Fruit fly (Drosophila melanogaster) whole organism, embryonic: ENCODE data around the gene CG33721.
A peak's percentile ranks its signal among the peaks of the same experiment; 100 is the strongest.

Source experiments
- ATbp ChIP-seq: fragments of 200-800 bp; sonication (Bioruptor generic); optimal IDR thresholded peaks from 2 replicates; lab custom pipeline; 2017; ENCODE audit warnings: missing biosample characterization, mild to moderate bottlenecking, missing genetic modification characterization, missing genetic modification reagents
- CG10147 ChIP-seq: fragments of 200-800 bp; sonication (Bioruptor generic); optimal IDR thresholded peaks from 2 replicates; lab custom pipeline; 2019; ENCODE audit warnings: missing biosample characterization, mild to moderate bottlenecking, missing genetic modification characterization, moderate library complexity
- CG1024 ChIP-seq: fragments of 200-800 bp; sonication (Bioruptor generic); IDR thresholded peaks from 2 replicates; pipeline ENCODE4 v1.3.6; 2022; ENCODE audit warnings: missing biosample characterization, missing genetic modification characterization
- CG11560 ChIP-seq: fragments of 200-800 bp; sonication (Bioruptor generic); IDR thresholded peaks from 3 replicates; pipeline ENCODE4 v1.3.6; 2022; ENCODE audit warnings: missing biosample characterization, missing genetic modification characterization
- CG17328 ChIP-seq: fragments of 200-800 bp; sonication (Bioruptor generic); IDR thresholded peaks from 2 replicates; pipeline ENCODE4 v1.3.6; 2022; ENCODE audit warnings: missing biosample characterization, missing genetic modification characterization
- CG18262 ChIP-seq: fragments of 200-800 bp; optimal IDR thresholded peaks from 3 replicates; lab custom pipeline; 2019; ENCODE audit warnings: missing biosample characterization, mild to moderate bottlenecking, missing genetic modification characterization, moderate library complexity
- CG2116 ChIP-seq: fragments of 200-800 bp; sonication (Bioruptor generic); optimal IDR thresholded peaks from 3 replicates; lab custom pipeline; 2018; ENCODE audit warnings: missing biosample characterization, mild to moderate bottlenecking, missing genetic modification characterization
- CG30020 ChIP-seq: fragments of 200-800 bp; optimal IDR thresholded peaks from 2 replicates; lab custom pipeline; 2019; ENCODE audit warnings: missing biosample characterization, mild to moderate bottlenecking, missing genetic modification characterization, moderate library complexity
- CG4424 ChIP-seq: fragments of 200-800 bp; sonication (Bioruptor generic); optimal IDR thresholded peaks from 3 replicates; lab custom pipeline; 2016; ENCODE audit warnings: missing biosample characterization, missing genetic modification characterization
- CG6254 ChIP-seq: fragments of 200-800 bp; sonication (Bioruptor generic); optimal IDR thresholded peaks from 3 replicates; lab custom pipeline; 2017; ENCODE audit warnings: mild to moderate bottlenecking, missing biosample characterization, missing genetic modification reagents, missing genetic modification characterization
- CG6654 ChIP-seq: fragments of 200-800 bp; sonication (Bioruptor generic); optimal IDR thresholded peaks from 2 replicates; lab custom pipeline; 2017; ENCODE audit warnings: missing biosample characterization, mild to moderate bottlenecking, missing genetic modification characterization
- CG7987 ChIP-seq: fragments of 200-800 bp; sonication (Bioruptor generic); optimal IDR thresholded peaks from 2 replicates; lab custom pipeline; 2018; ENCODE audit warnings: missing biosample characterization, mild to moderate bottlenecking, missing genetic modification characterization, moderate library complexity
- CG8478 ChIP-seq: fragments of >200 bp; optimal IDR thresholded peaks from 2 replicates; lab custom pipeline; 2018
- Camta ChIP-seq: fragments of 200-800 bp; sonication (Bioruptor generic); optimal IDR thresholded peaks from 2 replicates; lab custom pipeline; 2016; ENCODE audit warnings: missing biosample characterization, missing genetic modification characterization
- CoRest ChIP-seq: fragments of 200-800 bp; sonication (Bioruptor generic); optimal IDR thresholded peaks from 3 replicates; lab custom pipeline; 2018; ENCODE audit warnings: missing biosample characterization, mild to moderate bottlenecking, missing genetic modification characterization, moderate library complexity
- E2f2 ChIP-seq: fragments of 200-800 bp; sonication (Bioruptor generic); IDR thresholded peaks from 2 replicates; pipeline ENCODE4 v1.3.6; 2022; ENCODE audit warnings: missing biosample characterization, missing genetic modification characterization
- Ets65A ChIP-seq: fragments of 200-800 bp; sonication (Bioruptor generic); peaks from one replicate; lab custom pipeline; 2016; ENCODE audit warnings: missing biosample characterization, missing genetic modification characterization
- HHEX ChIP-seq: fragments of 200-800 bp; sonication (Bioruptor generic); optimal IDR thresholded peaks from 3 replicates; lab custom pipeline; 2017; ENCODE audit warnings: missing biosample characterization, mild to moderate bottlenecking, missing genetic modification characterization, missing genetic modification reagents
- MBD-R2 ChIP-seq: fragments of 200-800 bp; sonication (Bioruptor generic); IDR thresholded peaks from 2 replicates; pipeline ENCODE4 v1.3.6; 2022; ENCODE audit warnings: missing biosample characterization, missing genetic modification characterization
- Neu2 ChIP-seq: fragments of 200-800 bp; sonication (Bioruptor generic); optimal IDR thresholded peaks from 3 replicates; lab custom pipeline; 2016; ENCODE audit warnings: missing biosample characterization, missing genetic modification characterization, borderline replicate concordance
- Pdp1 ChIP-seq, 2 experiments: fragments of 200-800 bp; sonication (Bioruptor generic); optimal IDR thresholded peaks; 3 replicates each; lab custom pipeline; 2016; ENCODE audit warnings: missing biosample characterization in 2 of 2, missing genetic modification characterization in 2 of 2, mild to moderate bottlenecking in 1 of 2, moderate library complexity in 1 of 2
- Sox100B ChIP-seq: fragments of 200-800 bp; sonication (Bioruptor generic); optimal IDR thresholded peaks from 3 replicates; lab custom pipeline; 2018; ENCODE audit warnings: missing biosample characterization, mild to moderate bottlenecking, missing genetic modification characterization
- ap ChIP-seq: fragments of 200-800 bp; sonication (Bioruptor generic); IDR thresholded peaks from 2 replicates; pipeline ENCODE4 v1.3.6; 2022; ENCODE audit warnings: missing biosample characterization, missing genetic modification characterization
- ase ChIP-seq: fragments of 200-800 bp; sonication (Bioruptor generic); IDR thresholded peaks from 3 replicates; pipeline ENCODE4 v1.3.6; 2022; ENCODE audit warnings: missing biosample characterization, missing genetic modification characterization
- bab2 ChIP-seq: fragments of 200-800 bp; sonication (Bioruptor generic); optimal IDR thresholded peaks from 2 replicates; lab custom pipeline; 2016; ENCODE audit warnings: missing biosample characterization, missing genetic modification characterization
- corto ChIP-seq: fragments of 200-800 bp; sonication (Bioruptor generic); optimal IDR thresholded peaks from 2 replicates; lab custom pipeline; 2016; ENCODE audit warnings: missing biosample characterization, mild to moderate bottlenecking, missing genetic modification characterization, moderate library complexity
- ewg ChIP-seq: fragments of 200-800 bp; sonication (Bioruptor generic); optimal IDR thresholded peaks from 3 replicates; lab custom pipeline; 2017; ENCODE audit warnings: mild to moderate bottlenecking, missing biosample characterization, missing genetic modification reagents, missing genetic modification characterization
- exex ChIP-seq: fragments of 200-800 bp; sonication (Bioruptor generic); optimal IDR thresholded peaks from 4 replicates; lab custom pipeline; 2018; ENCODE audit warnings: missing biosample characterization, mild to moderate bottlenecking, missing genetic modification characterization, moderate library complexity
- gce ChIP-seq: fragments of 200-800 bp; sonication (Bioruptor generic); IDR thresholded peaks from 3 replicates; pipeline ENCODE4 v1.3.6; 2022; ENCODE audit warnings: missing biosample characterization, missing genetic modification characterization
- gem ChIP-seq: fragments of 200-800 bp; sonication (Bioruptor generic); optimal IDR thresholded peaks from 2 replicates; lab custom pipeline; 2019; ENCODE audit warnings: missing biosample characterization, mild to moderate bottlenecking, missing genetic modification characterization, moderate library complexity
- gsb-n ChIP-seq: fragments of 200-800 bp; sonication (Bioruptor generic); optimal IDR thresholded peaks from 3 replicates; lab custom pipeline; 2018; ENCODE audit warnings: missing biosample characterization, mild to moderate bottlenecking, missing genetic modification characterization
- jigr1 ChIP-seq: fragments of 200-800 bp; sonication (Bioruptor generic); IDR thresholded peaks from 3 replicates; pipeline ENCODE4 v1.3.6; 2022; ENCODE audit warnings: missing biosample characterization, missing genetic modification characterization
- jing ChIP-seq: fragments of 200-800 bp; sonication (Bioruptor generic); optimal IDR thresholded peaks from 2 replicates; lab custom pipeline; 2018; ENCODE audit warnings: missing biosample characterization, mild to moderate bottlenecking, missing genetic modification characterization
- ken ChIP-seq: fragments of 200-800 bp; sonication (Bioruptor generic); IDR thresholded peaks from 3 replicates; pipeline ENCODE4 v1.3.6; 2022; ENCODE audit warnings: missing biosample characterization, missing genetic modification characterization
- lmd ChIP-seq: fragments of 200-800 bp; sonication (Bioruptor generic); IDR thresholded peaks from 2 replicates; pipeline ENCODE4 v1.3.6; 2022; ENCODE audit warnings: missing biosample characterization, missing genetic modification characterization
- luna ChIP-seq: fragments of 200-800 bp; sonication (Bioruptor generic); optimal IDR thresholded peaks from 2 replicates; lab custom pipeline; 2016; ENCODE audit warnings: missing biosample characterization, missing genetic modification characterization
- mld ChIP-seq: fragments of 200-800 bp; sonication (Bioruptor generic); IDR thresholded peaks from 3 replicates; pipeline ENCODE4 v1.3.6; 2022; ENCODE audit warnings: missing biosample characterization, missing genetic modification characterization; ENCODE audit not compliant: partially characterized antibody
- pan ChIP-seq, 4 experiments: fragments of >200 bp in 3 of 4; fragments of 200-800 bp in 1 of 4; sonication (Bioruptor generic) in 1 of 4; optimal IDR thresholded peaks in 3 of 4; IDR thresholded peaks in 1 of 4; 2 replicates each; pipeline versions ENCODE4 v1.3.6 to Lab custom; 2017 to 2022; ENCODE audit warnings: missing biosample characterization in 2 of 4, missing genetic modification characterization in 2 of 4, mixed read lengths in 1 of 4
- pho ChIP-seq: fragments of 200-800 bp; sonication (Bioruptor generic); optimal IDR thresholded peaks from 2 replicates; lab custom pipeline; 2016; ENCODE audit warnings: missing biosample characterization, missing genetic modification characterization
- pum ChIP-seq: fragments of 200-800 bp; sonication (Bioruptor generic); optimal IDR thresholded peaks from 2 replicates; lab custom pipeline; 2016; ENCODE audit warnings: missing biosample characterization, missing genetic modification characterization
- pzg ChIP-seq: fragments of 200-800 bp; sonication (Bioruptor generic); optimal IDR thresholded peaks from 3 replicates; lab custom pipeline; 2018; ENCODE audit warnings: missing biosample characterization, mild to moderate bottlenecking, missing genetic modification characterization, moderate library complexity
- scrt ChIP-seq: fragments of 200-800 bp; sonication (Bioruptor generic); optimal IDR thresholded peaks from 2 replicates; lab custom pipeline; 2018; ENCODE audit warnings: missing biosample characterization, mild to moderate bottlenecking, missing genetic modification characterization, moderate library complexity
- sisA ChIP-seq: fragments of 200-800 bp; sonication (Bioruptor generic); IDR thresholded peaks from 2 replicates; pipeline ENCODE4 v1.3.6; 2022; ENCODE audit warnings: missing biosample characterization, missing genetic modification characterization
- unpg ChIP-seq: fragments of 200-800 bp; sonication (Bioruptor generic); optimal IDR thresholded peaks from 3 replicates; lab custom pipeline; 2018; ENCODE audit warnings: missing biosample characterization, mild to moderate bottlenecking, missing genetic modification characterization, moderate library complexity
- vnd ChIP-seq: fragments of 200-800 bp; sonication (Bioruptor generic); IDR thresholded peaks from 3 replicates; pipeline ENCODE4 v1.3.6; 2022; ENCODE audit warnings: missing biosample characterization, missing genetic modification characterization; ENCODE audit not compliant: partially characterized antibody

Gene CG33721

dm6 chr3R:22367126-22368076 lies 36.5 kb downstream of the CG33721 start, which contains the start of the genes Polr3F and PyK (continued):
- TF ChIP-seq Ets65A (GFP tag; lab: Kevin White, UChicago) (peak; percentile 23), CG2116 (peak; percentile 32), Pdp1 (GFP tag; optimal IDR thresholded peaks at IDR 0.05; lab: Kevin White, UChicago) (peak in 1 of 2 experiments; percentile 79), corto (no peak), pum (GFP tag; lab: Kevin White, UChicago) (no peak), jing (GFP tag; lab: Kevin White, UChicago) (no peak), CG6254 (GFP tag; lab: Kevin White, UChicago) (no peak), ase (GFP tag; lab: Robert Waterston, UW) (no peak)

dm6 chr3R:22368077-22368776 lies 37.4 kb downstream of the CG33721 start:
- TF ChIP-seq gem, result no peak
- no peak for TF ChIP-seq CG6254 (GFP tag; lab: Kevin White, UChicago)
- TF ChIP-seq CG8478, result peak; percentile 82
- peak; percentile 98 for TF ChIP-seq CG7987 (GFP tag; lab: Kevin White, UChicago)
- no peak for TF ChIP-seq pan (optimal IDR thresholded peaks at IDR 0.05; lab: Kevin White, UChicago)
- TF ChIP-seq pan (GFP tag; optimal IDR thresholded peaks at IDR 0.05 in 1 of 2, IDR thresholded peaks at IDR 0.05 in 1 of 2), result no peak
- TF ChIP-seq luna (GFP tag; lab: Kevin White, UChicago), result no peak
- TF ChIP-seq unpg (GFP tag; lab: Kevin White, UChicago), result no peak
- no peak for TF ChIP-seq jigr1
- no peak for TF ChIP-seq pho
- TF ChIP-seq pzg (GFP tag; lab: Kevin White, UChicago), result peak; percentile 1
- no peak for TF ChIP-seq lmd (GFP tag; lab: Robert Waterston, UW)
- no peak for TF ChIP-seq ap
- peak; percentile 60 for TF ChIP-seq vnd (GFP tag; lab: Robert Waterston, UW)
- no peak for TF ChIP-seq CG4424 (GFP tag; lab: Kevin White, UChicago)
- no peak for TF ChIP-seq CG10147 (GFP tag; lab: Kevin White, UChicago)
- no peak for TF ChIP-seq Neu2 (GFP tag; lab: Kevin White, UChicago)
- TF ChIP-seq CG30020 (tag; lab: Kevin White, UChicago), result no peak
- TF ChIP-seq HHEX, result no peak
- no peak for TF ChIP-seq CG11560
- TF ChIP-seq mld (GFP tag; lab: Robert Waterston, UW), result 0 out of 3 replicates have a peak, but pooled peaks have one; percentile 11
- TF ChIP-seq CG17328 (GFP tag; lab: Robert Waterston, UW), result no peak
- TF ChIP-seq CoRest (tag; lab: Kevin White, UChicago), result no peak
- no peak for TF ChIP-seq jing (GFP tag; lab: Kevin White, UChicago)
- 0 out of 3 replicates have a peak, but pooled peaks have one; percentile 29 for TF ChIP-seq ken (GFP tag; lab: Robert Waterston, UW)
- peak; percentile 2 for TF ChIP-seq CG6654 (GFP tag; lab: Kevin White, UChicago)
- TF ChIP-seq MBD-R2 (GFP tag; lab: Robert Waterston, UW), result 0 out of 2 replicates have a peak, but pooled peaks have one; percentile 8
- TF ChIP-seq sisA, result no peak
- TF ChIP-seq gsb-n, result no peak
- no peak for TF ChIP-seq gce (GFP tag; lab: Robert Waterston, UW)
- TF ChIP-seq ewg (GFP tag; lab: Kevin White, UChicago), result peak; percentile 92
- TF ChIP-seq Sox100B (GFP tag; lab: Kevin White, UChicago), result no peak
- TF ChIP-seq E2f2 (GFP tag; lab: Robert Waterston, UW), result no peak
- TF ChIP-seq CG1024 (GFP tag; lab: Robert Waterston, UW), result no peak
- TF ChIP-seq CG18262, result no peak
- TF ChIP-seq bab2 (GFP tag; lab: Kevin White, UChicago), result no peak
- TF ChIP-seq Camta (GFP tag; lab: Kevin White, UChicago), result no peak
- TF ChIP-seq scrt (GFP tag; lab: Kevin White, UChicago), result no peak
- TF ChIP-seq exex (tag; lab: Kevin White, UChicago), result peak; percentile 39
- no peak for TF ChIP-seq ATbp (GFP tag; lab: Kevin White, UChicago)
